Worm (Caenorhabditis elegans) whole organism, L1 larva: ENCODE results near the gene crn-7.
A peak's percentile ranks its signal among the peaks of the same experiment; 100 is the strongest.

ENCODE experiments used
- C16A3.4 ChIP-seq: fragments of 150-350 bp; optimal IDR thresholded peaks from 2 replicates; lab custom pipeline; 2014; ENCODE audit warnings: missing biosample characterization, missing genetic modification characterization
- C34B4.2 ChIP-seq: sonication (generic microtip); optimal IDR thresholded peaks from 2 replicates; lab custom pipeline; 2017; ENCODE audit warnings: mild to moderate bottlenecking, missing genetic modification characterization, missing compliant biosample characterization
- F16B12.6 ChIP-seq: fragments of 150-350 bp; optimal IDR thresholded peaks from 2 replicates; lab custom pipeline; 2014; ENCODE audit warnings: missing biosample characterization, missing genetic modification characterization
- aha-1 ChIP-seq: fragments of 150-350 bp; optimal IDR thresholded peaks from 2 replicates; lab custom pipeline; 2014; ENCODE audit warnings: missing biosample characterization, missing genetic modification characterization
- alr-1 ChIP-seq: fragments of 200-800 bp; sonication (Bioruptor generic); optimal IDR thresholded peaks from 2 replicates; lab custom pipeline; 2018; ENCODE audit warnings: borderline replicate concordance, mild to moderate bottlenecking, missing genetic modification characterization, missing compliant biosample characterization
- aly-2 ChIP-seq: fragments of 150-350 bp; optimal IDR thresholded peaks from 2 replicates; lab custom pipeline; 2014; ENCODE audit warnings: missing biosample characterization, missing genetic modification characterization
- ama-1 ChIP-seq: fragments of 150-350 bp; optimal IDR thresholded peaks from 2 replicates; lab custom pipeline; 2014
- blmp-1 ChIP-seq: fragments of 150-350 bp; optimal IDR thresholded peaks from 2 replicates; lab custom pipeline; 2014; ENCODE audit warnings: missing biosample characterization, missing genetic modification characterization
- ceh-63 ChIP-seq: fragments of 200-800 bp; sonication (Bioruptor generic); optimal IDR thresholded peaks from 2 replicates; lab custom pipeline; 2018; ENCODE audit warnings: mild to moderate bottlenecking, missing genetic modification characterization, missing compliant biosample characterization
- ceh-88 ChIP-seq: fragments of 200-800 bp; sonication (Bioruptor generic); IDR thresholded peaks from 2 replicates; pipeline ENCODE4 v1.3.6; 2022; ENCODE audit warnings: missing genetic modification characterization, missing compliant biosample characterization
- ceh-90 ChIP-seq: sonication (generic microtip); optimal IDR thresholded peaks from 2 replicates; lab custom pipeline; 2016; ENCODE audit warnings: missing genetic modification characterization, missing compliant biosample characterization
- dpl-1 ChIP-seq, 3 experiments: fragments of 150-350 bp in 2 of 3; sonication (generic microtip) in 1 of 3; optimal IDR thresholded peaks; 2 replicates each; lab custom pipeline; 2014 to 2017; ENCODE audit warnings: missing biosample characterization in 3 of 3, missing genetic modification characterization in 3 of 3, missing genetic modification reagents in 3 of 3
- efl-1 ChIP-seq, 4 experiments: fragments of 150-350 bp; optimal IDR thresholded peaks in 3 of 4; peaks in 1 of 4; 1 replicate in 1 of 4; 2 replicates in 3 of 4; lab custom pipeline; 2014; ENCODE audit warnings: missing biosample characterization in 2 of 4, missing genetic modification characterization in 2 of 4, missing genetic modification reagents in 2 of 4
- egl-13 ChIP-seq: sonication (generic microtip); optimal IDR thresholded peaks from 2 replicates; lab custom pipeline; 2016; ENCODE audit warnings: missing genotype, missing genetic modification reagents, missing genetic modification characterization, missing compliant biosample characterization
- egl-27 ChIP-seq, 2 experiments: fragments of 150-350 bp in 1 of 2; sonication (generic microtip); optimal IDR thresholded peaks; 3 replicates each; lab custom pipeline; 2017 to 2018; ENCODE audit warnings: missing biosample characterization in 2 of 2, missing genetic modification characterization in 2 of 2, missing genetic modification reagents in 2 of 2
- elt-2 ChIP-seq: sonication (generic microtip); optimal IDR thresholded peaks from 2 replicates; lab custom pipeline; 2016; ENCODE audit warnings: missing genetic modification characterization, mild to moderate bottlenecking, inconsistent platforms, missing compliant biosample characterization, missing genetic modification reagents
- elt-3 ChIP-seq, 6 experiments: fragments of 150-350 bp in 1 of 6; sonication (generic microtip); optimal IDR thresholded peaks; 2 replicates each; lab custom pipeline; 2017 to 2018; ENCODE audit warnings: missing biosample characterization in 6 of 6, missing genetic modification characterization in 6 of 6, inconsistent platforms in 1 of 6
- fkh-8 ChIP-seq: sonication (generic microtip); optimal IDR thresholded peaks from 2 replicates; lab custom pipeline; 2016; ENCODE audit warnings: mild to moderate bottlenecking, missing genetic modification characterization, missing compliant biosample characterization
- fos-1 ChIP-seq: fragments of 150-350 bp; optimal IDR thresholded peaks from 2 replicates; lab custom pipeline; 2014; ENCODE audit warnings: missing biosample characterization, missing genetic modification characterization
- grh-1 ChIP-seq: fragments of 200-800 bp; sonication (Bioruptor generic); IDR thresholded peaks from 2 replicates; pipeline ENCODE4 v1.3.6; 2022; ENCODE audit warnings: missing genetic modification reagents, missing genetic modification characterization, missing compliant biosample characterization
- hlh-17 ChIP-seq: fragments of 200-800 bp; sonication (Bioruptor generic); optimal IDR thresholded peaks from 2 replicates; lab custom pipeline; 2018; ENCODE audit warnings: missing genetic modification characterization, mild to moderate bottlenecking, missing compliant biosample characterization, moderate library complexity, borderline replicate concordance
- irx-1 ChIP-seq: sonication (generic microtip); optimal IDR thresholded peaks from 2 replicates; lab custom pipeline; 2016; ENCODE audit warnings: missing genetic modification characterization, missing compliant biosample characterization
- isw-1 ChIP-seq: fragments of 200-800 bp; sonication (Bioruptor generic); IDR thresholded peaks from 2 replicates; pipeline ENCODE4 v1.3.6; 2022; ENCODE audit warnings: missing genetic modification characterization, missing compliant biosample characterization
- jun-1 ChIP-seq: fragments of 150-350 bp; optimal IDR thresholded peaks from 2 replicates; lab custom pipeline; 2014; ENCODE audit warnings: missing biosample characterization, missing genetic modification reagents, missing genetic modification characterization
- lin-13 ChIP-seq: fragments of 150-350 bp; optimal IDR thresholded peaks from 2 replicates; lab custom pipeline; 2014; ENCODE audit warnings: missing biosample characterization, missing genetic modification reagents, missing genetic modification characterization
- lin-14 ChIP-seq: fragments of 200-800 bp; sonication (Bioruptor generic); optimal IDR thresholded peaks from 2 replicates; lab custom pipeline; 2018; ENCODE audit warnings: mild to moderate bottlenecking, missing genetic modification characterization, moderate library complexity, missing compliant biosample characterization
- lin-15B ChIP-seq: fragments of 150-350 bp; sonication (generic microtip); optimal IDR thresholded peaks from 3 replicates; lab custom pipeline; 2014; ENCODE audit warnings: missing biosample characterization, missing genetic modification characterization
- lin-35 ChIP-seq, 2 experiments: fragments of 150-350 bp; optimal IDR thresholded peaks; 2 replicates each; lab custom pipeline; 2014; ENCODE audit warnings: missing biosample characterization in 2 of 2, missing genetic modification characterization in 2 of 2, missing genetic modification reagents in 2 of 2
- lir-3 ChIP-seq: sonication (generic microtip); optimal IDR thresholded peaks from 2 replicates; lab custom pipeline; 2016; ENCODE audit warnings: mild to moderate bottlenecking, missing genetic modification characterization, moderate library complexity, missing compliant biosample characterization; ENCODE audit not compliant: poor library complexity
- mab-9 ChIP-seq: fragments of 200-800 bp; sonication (Bioruptor generic); IDR thresholded peaks from 2 replicates; pipeline ENCODE4 v1.3.6; 2022; ENCODE audit warnings: missing genetic modification reagents, missing genetic modification characterization, missing compliant biosample characterization
- nhr-11 ChIP-seq: fragments of 150-350 bp; optimal IDR thresholded peaks from 2 replicates; lab custom pipeline; 2014; ENCODE audit warnings: missing biosample characterization, missing genetic modification characterization
- nhr-12 ChIP-seq: sonication (generic microtip); optimal IDR thresholded peaks from 2 replicates; lab custom pipeline; 2017; ENCODE audit warnings: missing biosample characterization, missing genetic modification characterization
- nhr-19 ChIP-seq: fragments of 200-800 bp; sonication (Bioruptor generic); conservative IDR thresholded peaks from 2 replicates; pipeline ENCODE4 v1.3.6; 2022; ENCODE audit warnings: missing genetic modification characterization, missing compliant biosample characterization
- nhr-20 ChIP-seq: sonication (generic microtip); optimal IDR thresholded peaks from 2 replicates; lab custom pipeline; 2016; ENCODE audit warnings: mild to moderate bottlenecking, missing genetic modification characterization, missing compliant biosample characterization
- nhr-237 ChIP-seq: fragments of 150-350 bp; optimal IDR thresholded peaks from 2 replicates; lab custom pipeline; 2014; ENCODE audit warnings: missing biosample characterization, missing genetic modification characterization
- nhr-28 ChIP-seq: fragments of 150-350 bp; optimal IDR thresholded peaks from 2 replicates; lab custom pipeline; 2014; ENCODE audit warnings: missing biosample characterization, missing genetic modification characterization
- nhr-71 ChIP-seq: sonication (generic microtip); optimal IDR thresholded peaks from 2 replicates; lab custom pipeline; 2016; ENCODE audit warnings: mild to moderate bottlenecking, missing genetic modification characterization, moderate library complexity, missing compliant biosample characterization
- nhr-90 ChIP-seq: sonication (generic microtip); optimal IDR thresholded peaks from 2 replicates; lab custom pipeline; 2016; ENCODE audit warnings: mild to moderate bottlenecking, missing genetic modification characterization, missing compliant biosample characterization; ENCODE audit not compliant: poor library complexity
- pag-3 ChIP-seq: sonication (generic microtip); optimal IDR thresholded peaks from 2 replicates; lab custom pipeline; 2017; ENCODE audit warnings: missing genetic modification characterization, mild to moderate bottlenecking, missing compliant biosample characterization, antibody characterized with exemption, borderline replicate concordance; ENCODE audit not compliant: insufficient read depth
- pax-3 ChIP-seq: fragments of 200-800 bp; sonication (Bioruptor generic); optimal IDR thresholded peaks from 2 replicates; lab custom pipeline; 2018; ENCODE audit warnings: mild to moderate bottlenecking, missing genetic modification characterization, moderate library complexity, missing compliant biosample characterization
- rnt-1 ChIP-seq: sonication (generic microtip); optimal IDR thresholded peaks from 2 replicates; lab custom pipeline; 2016; ENCODE audit warnings: mild to moderate bottlenecking, missing genetic modification characterization, moderate library complexity, missing compliant biosample characterization
- sox-4 ChIP-seq: sonication (generic microtip); optimal IDR thresholded peaks from 2 replicates; lab custom pipeline; 2016; ENCODE audit warnings: missing genetic modification characterization, missing compliant biosample characterization
- sptf-1 ChIP-seq: fragments of 150-350 bp; optimal IDR thresholded peaks from 2 replicates; lab custom pipeline; 2014; ENCODE audit warnings: missing biosample characterization, missing genetic modification characterization
- sup-37 ChIP-seq: fragments of 200-800 bp; sonication (Bioruptor generic); optimal IDR thresholded peaks from 2 replicates; lab custom pipeline; 2018; ENCODE audit warnings: mild to moderate bottlenecking, missing genetic modification characterization, missing compliant biosample characterization
- tlp-1 ChIP-seq: fragments of 150-350 bp; optimal IDR thresholded peaks from 2 replicates; lab custom pipeline; 2014; ENCODE audit warnings: missing biosample characterization, missing genetic modification characterization
- unc-130 ChIP-seq: fragments of 150-350 bp; optimal IDR thresholded peaks from 2 replicates; lab custom pipeline; 2017; ENCODE audit warnings: missing biosample characterization, missing genetic modification characterization, inconsistent platforms
- unc-62 ChIP-seq: fragments of 150-350 bp; optimal IDR thresholded peaks from 2 replicates; lab custom pipeline; 2014; ENCODE audit warnings: missing biosample characterization, missing genetic modification reagents, missing genetic modification characterization
- vab-15 ChIP-seq: sonication (generic microtip); optimal IDR thresholded peaks from 2 replicates; lab custom pipeline; 2017; ENCODE audit warnings: missing genotype, mild to moderate bottlenecking, missing genetic modification characterization, missing compliant biosample characterization
- xbp-1 ChIP-seq: sonication (generic microtip); optimal IDR thresholded peaks from 2 replicates; lab custom pipeline; 2016; ENCODE audit warnings: missing genetic modification characterization, missing compliant biosample characterization
- zip-4 ChIP-seq: fragments of 200-800 bp; sonication (Bioruptor generic); optimal IDR thresholded peaks from 2 replicates; lab custom pipeline; 2018; ENCODE audit warnings: mild to moderate bottlenecking, missing genetic modification characterization, moderate library complexity, missing compliant biosample characterization
- ztf-11 ChIP-seq, 2 experiments: sonication (generic microtip); optimal IDR thresholded peaks; 2 replicates each; lab custom pipeline; 2016 to 2017; ENCODE audit warnings: missing genetic modification characterization in 2 of 2, missing biosample characterization in 1 of 2, missing compliant biosample characterization in 1 of 2
- ztf-4 ChIP-seq: fragments of 150-350 bp; optimal IDR thresholded peaks from 2 replicates; lab custom pipeline; 2014; ENCODE audit warnings: missing biosample characterization, missing genetic modification characterization

crn-7 gene

ce11 chrIII:8227511-8227910 is 40.8 kb upstream of the crn-7 start, which contains the start of gene fbxl-1 (continued):
- TF ChIP-seq lin-15B (tag; lab: Kevin White, UChicago) (no peak), jun-1 (tag; lab: Kevin White, UChicago) (peak; percentile 47), lir-3 (tag; lab: Kevin White, UChicago) (peak; percentile 56), nhr-237 (no peak), irx-1 (peak; percentile 29), nhr-20 (tag; lab: Kevin White, UChicago) (peak; percentile 88), aly-2 (tag; lab: Kevin White, UChicago) (no peak), C34B4.2 (tag; lab: Kevin White, UChicago) (no peak), nhr-28 (tag; lab: Kevin White, UChicago) (no peak), lin-35 (GFP tag; optimal IDR thresholded peaks at IDR 0.05; lab: Kevin White, UChicago) (peak; percentile 63 to 82), lin-13 (GFP tag; lab: Kevin White, UChicago) (peak; percentile 65), aha-1 (no peak), nhr-90 (tag; lab: Kevin White, UChicago) (peak; percentile 32), vab-15 (tag; lab: Kevin White, UChicago) (no peak), F16B12.6 (peak; percentile 50), grh-1 (GFP tag; lab: Robert Waterston, UW) (no peak), ztf-4 (tag; lab: Kevin White, UChicago) (peak; percentile 60), rnt-1 (tag; lab: Kevin White, UChicago) (peak; percentile 82), hlh-17 (GFP tag; lab: Kevin White, UChicago) (no peak), ceh-88 (GFP tag; lab: Robert Waterston, UW) (peak; percentile 43; the same call in 1 of the 2 replicates), mab-9 (GFP tag; lab: Robert Waterston, UW) (no peak), zip-4 (GFP tag; lab: Kevin White, UChicago) (peak; percentile 9), unc-130 (peak; percentile 56), sptf-1 (tag; lab: Kevin White, UChicago) (no peak), sup-37 (GFP tag; lab: Kevin White, UChicago) (no peak), blmp-1 (peak; percentile 55), egl-27 (tag; optimal IDR thresholded peaks at IDR 0.05; lab: Kevin White, UChicago) (no peak), nhr-19 (peak; percentile 71), pax-3 (tag; lab: Kevin White, UChicago) (peak; percentile 64), elt-2 (peak; percentile 21), fkh-8 (tag; lab: Kevin White, UChicago) (peak; percentile 96), sox-4 (tag; lab: Kevin White, UChicago) (peak; percentile 73), ceh-63 (GFP tag; lab: Kevin White, UChicago) (peak; percentile 13), unc-62 (GFP tag; lab: Kevin White, UChicago) (no peak), egl-13 (tag; lab: Kevin White, UChicago) (peak; percentile 76), isw-1 (GFP tag; lab: Robert Waterston, UW) (peak; percentile 48), tlp-1 (tag; lab: Kevin White, UChicago) (no peak), ceh-90 (tag; lab: Kevin White, UChicago) (no peak), xbp-1 (tag; lab: Kevin White, UChicago) (peak; percentile 73), ztf-11 (tag; optimal IDR thresholded peaks at IDR 0.05; lab: Kevin White, UChicago) (peak in 1 of 2 experiments; percentile 73), nhr-11 (tag; lab: Kevin White, UChicago) (no peak), fos-1 (tag; lab: Kevin White, UChicago) (peak; percentile 43), ama-1 (lab: Kevin White, UChicago) (no peak)

- no peak for TF ChIP-seq C16A3.4 (tag; lab: Kevin White, UChicago)
- TF ChIP-seq nhr-12 (tag; lab: Kevin White, UChicago) = no peak
- TF ChIP-seq dpl-1 (GFP tag; optimal IDR thresholded peaks at IDR 0.05; lab: Kevin White, UChicago) = no peak
- TF ChIP-seq elt-3 (tag; optimal IDR thresholded peaks at IDR 0.05; lab: Kevin White, UChicago) = peak in 1 of 6 experiments; percentile 39
- no peak for TF ChIP-seq ceh-90 (tag; lab: Kevin White, UChicago)
- TF ChIP-seq alr-1 (tag; lab: Kevin White, UChicago) = no peak
- no peak for TF ChIP-seq efl-1 (optimal IDR thresholded peaks at IDR 0.05; lab: Kevin White, UChicago)
- TF ChIP-seq efl-1 (GFP tag; optimal IDR thresholded peaks at IDR 0.05 in 1 of 2; lab: Kevin White, UChicago) = peak in 1 of 2 experiments; percentile 0
- peak; percentile 36 for TF ChIP-seq blmp-1
- TF ChIP-seq lir-3 (tag; lab: Kevin White, UChicago) = no peak
- peak; percentile 16 for TF ChIP-seq nhr-71 (tag; lab: Kevin White, UChicago)
- no peak for TF ChIP-seq pag-3 (tag; lab: Kevin White, UChicago)
- TF ChIP-seq lin-14 (GFP tag; lab: Kevin White, UChicago) = peak; percentile 63
Observed at ce11 chrIII:8228916-8229315, 39.4 kb upstream of the crn-7 start.
